Worm (Caenorhabditis elegans) whole organism, mixed stage, embryonic: ENCODE results near the gene F43G6.4.
A peak's percentile ranks its signal among the peaks of the same experiment; 100 is the strongest.
"Not testable (repeated sequence)": the region's sequence is repeated elsewhere in the genome, so short reads cannot be mapped to it uniquely, and the experiment has no call there.

Experiments used
- drap-1 ChIP-seq: fragments of 200-800 bp; sonication (Bioruptor generic); optimal IDR thresholded peaks from 3 replicates; lab custom pipeline; 2018; ENCODE audit warnings: mild to moderate bottlenecking, missing genetic modification characterization, missing compliant biosample characterization
- snpc-4 ChIP-seq: fragments of 150-350 bp; optimal IDR thresholded peaks from 2 replicates; lab custom pipeline; 2014; ENCODE audit warnings: missing biosample characterization, missing genetic modification characterization

ce11 chrII:11759277-11759676 is 31.3 kb upstream of the F43G6.4 start, which contains the start of the genes F44E5.4 and F44E5.5:
- not testable (repeated sequence) for TF ChIP-seq snpc-4
- peak; percentile 56 for TF ChIP-seq drap-1 (GFP tag; lab: Kevin White, UChicago)
